Worm (Caenorhabditis elegans) whole organism, L4 larva: ENCODE data around the gene pas-1.

Experiments
- dpl-1 ChIP-seq: fragments of 150-350 bp; optimal IDR thresholded peaks from 2 replicates; lab custom pipeline; 2014; ENCODE audit warnings: missing biosample characterization, missing genetic modification reagents, missing genetic modification characterization
- pqm-1 ChIP-seq: sonication (generic microtip); optimal IDR thresholded peaks from 2 replicates; lab custom pipeline; 2017; ENCODE audit warnings: missing biosample characterization, missing genetic modification characterization
- snpc-4 ChIP-seq: fragments of 150-350 bp; optimal IDR thresholded peaks from 2 replicates; lab custom pipeline; 2014; ENCODE audit warnings: missing biosample characterization, missing genetic modification characterization
- unc-130 ChIP-seq: sonication (generic microtip); optimal IDR thresholded peaks from 2 replicates; lab custom pipeline; 2016; ENCODE audit warnings: missing genetic modification reagents, missing genetic modification characterization, missing compliant biosample characterization
- zfp-3 ChIP-seq: fragments of 200-800 bp; sonication (Bioruptor generic); conservative IDR thresholded peaks from 2 replicates; pipeline ENCODE4 v1.3.6; 2022; ENCODE audit warnings: missing genetic modification reagents, missing genetic modification characterization, missing compliant biosample characterization

- TF ChIP-seq unc-130 (GFP tag; lab: Kevin White, UChicago) (peak; percentile 47), pqm-1 (tag; lab: Kevin White, UChicago) (no peak), snpc-4 (tag; lab: Kevin White, UChicago) (no peak), dpl-1 (GFP tag; lab: Kevin White, UChicago) (peak; percentile 28), zfp-3 (GFP tag; lab: Robert Waterston, UW) (no peak)
These were observed 850 bp upstream of the pas-1 start, which contains the start of gene rpoa-12 for ce11 chrV:14423268-14423667.
